Fruit fly (Drosophila melanogaster): Measurements from ENCODE around the gene bun.
A peak's percentile ranks its signal among the peaks of the same experiment; 100 is the strongest.

The bun gene

DNA sequence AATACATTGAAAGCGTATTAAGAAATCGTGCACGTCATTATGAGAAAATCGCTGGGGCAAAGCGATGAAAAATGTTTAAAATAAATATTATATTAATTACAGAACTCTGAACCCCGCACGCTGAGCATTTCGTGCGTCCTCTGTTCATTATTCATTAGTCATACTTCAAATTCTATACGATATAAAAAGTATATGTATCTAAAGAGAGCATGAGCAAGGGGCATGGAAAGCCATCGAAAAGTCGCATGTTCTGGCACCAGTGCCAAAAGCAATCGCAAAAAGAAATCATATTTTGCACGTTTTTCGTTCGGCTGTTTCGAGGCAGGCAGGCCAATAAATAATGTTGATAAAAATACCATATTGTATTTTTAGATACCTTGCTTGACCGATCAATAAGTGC, 87.2 kb downstream of the bun start:
- TF ChIP-seq CG34367 (tag; optimal IDR thresholded peaks at IDR 0.05): no peak
- TF ChIP-seq Ets98B (GFP tag; IDR thresholded peaks at IDR 0.05): no peak
- TF ChIP-seq CG15710 (tag; optimal IDR thresholded peaks at IDR 0.05): no peak
- TF ChIP-seq CG32121 (GFP tag; IDR thresholded peaks at IDR 0.05): no peak
- no peak for TF ChIP-seq CG17806 (tag; optimal IDR thresholded peaks at IDR 0.05)
- no peak for TF ChIP-seq gl (tag; optimal IDR thresholded peaks at IDR 0.05)
- TF ChIP-seq fd96Ca (GFP tag; IDR thresholded peaks at IDR 0.05): no peak
- no peak for TF ChIP-seq D1 (tag; optimal IDR thresholded peaks at IDR 0.05)

DNA sequence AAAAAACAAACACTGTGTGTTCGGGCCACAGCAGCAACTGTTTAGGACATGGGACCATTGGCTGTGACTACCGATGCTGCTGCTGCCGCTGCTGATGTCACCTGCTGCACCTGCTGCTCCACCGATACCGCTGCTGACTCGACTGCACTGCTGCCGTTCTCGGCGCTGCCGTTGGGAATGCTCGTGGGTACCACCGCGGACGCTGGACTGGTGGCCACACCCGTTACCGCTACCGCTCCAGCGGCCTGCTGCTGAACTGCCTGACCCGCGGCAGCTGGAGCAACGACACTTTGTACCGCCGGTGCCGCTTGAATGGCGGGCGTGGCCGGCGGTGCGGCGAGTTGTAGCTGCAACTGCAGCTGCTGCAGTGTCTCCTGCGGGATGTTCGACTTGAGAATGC, 88.7 kb downstream of the bun start:
- TF ChIP-seq CG4496 (GFP tag; IDR thresholded peaks at IDR 0.05) (no peak), CG13204 (GFP tag; optimal IDR thresholded peaks at IDR 0.05) (peak; percentile 3)

DNA sequence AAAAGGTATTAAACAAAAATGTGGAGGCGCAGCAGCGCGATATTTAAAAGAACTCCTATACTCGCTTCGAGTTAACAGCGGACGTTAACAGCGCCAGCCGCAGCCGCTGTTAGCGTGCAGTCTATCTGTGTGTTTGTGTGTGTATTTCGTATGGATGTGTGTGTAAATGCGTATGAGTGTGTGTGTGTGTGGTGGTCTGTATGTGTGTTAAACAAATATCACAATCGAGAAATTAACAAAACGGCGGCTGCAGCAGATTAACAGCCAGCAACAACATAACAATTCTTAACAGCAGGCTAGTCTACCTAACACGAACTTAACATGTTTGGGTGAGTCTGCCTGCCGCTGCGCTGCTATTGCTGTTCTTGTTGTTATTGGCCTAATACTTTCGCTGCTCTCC, 89.2 kb downstream of the bun start:
- TF ChIP-seq CG9948 (tag; optimal IDR thresholded peaks at IDR 0.05) (no peak), CG8301 (tag; optimal IDR thresholded peaks at IDR 0.05) (no peak), rn (GFP tag; IDR thresholded peaks at IDR 0.05) (no peak), CG32121 (GFP tag; IDR thresholded peaks at IDR 0.05) (no peak), CG4496 (GFP tag; IDR thresholded peaks at IDR 0.05) (no peak), D1 (tag; optimal IDR thresholded peaks at IDR 0.05) (no peak), CG10348 (GFP tag; IDR thresholded peaks at IDR 0.05) (no peak), EcR (GFP tag; optimal IDR thresholded peaks at IDR 0.05) (no peak), CG34367 (tag; optimal IDR thresholded peaks at IDR 0.05) (no peak), Pif1A (GFP tag; optimal IDR thresholded peaks at IDR 0.05) (no peak), CG14655 (GFP tag; optimal IDR thresholded peaks at IDR 0.05) (no peak), CG8159 (tag; optimal IDR thresholded peaks at IDR 0.05) (no peak), CG12605 (GFP tag; IDR thresholded peaks at IDR 0.05) (no peak)

DNA sequence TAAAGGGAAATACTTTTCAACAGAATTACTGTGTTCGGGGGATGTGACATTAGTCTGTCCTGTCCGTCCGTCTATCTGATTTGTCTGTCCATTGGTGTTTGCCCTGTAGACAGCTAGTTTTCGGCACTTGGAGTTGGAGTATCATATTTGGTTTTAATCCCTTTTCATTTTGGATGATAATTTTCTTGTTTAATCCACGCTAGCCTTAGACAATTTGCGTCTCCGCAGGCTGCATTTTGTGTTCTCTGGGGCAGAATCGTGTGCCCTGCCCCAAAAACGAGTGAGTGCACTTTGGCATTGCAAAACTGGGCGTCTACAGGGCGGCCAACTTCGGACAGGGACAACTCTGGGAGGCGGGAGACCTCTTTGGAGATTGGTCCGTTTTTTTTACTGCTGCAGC, 90.7 kb downstream of the bun start:
- TF ChIP-seq CG10348 (GFP tag; IDR thresholded peaks at IDR 0.05) (no peak), CG17806 (tag; optimal IDR thresholded peaks at IDR 0.05) (no peak), fd96Ca (GFP tag; IDR thresholded peaks at IDR 0.05) (no peak; the same call in 2 of the 3 replicates), rn (GFP tag; IDR thresholded peaks at IDR 0.05) (no peak), EcR (GFP tag; optimal IDR thresholded peaks at IDR 0.05) (no peak), CG8159 (tag; optimal IDR thresholded peaks at IDR 0.05) (no peak), CG9948 (tag; optimal IDR thresholded peaks at IDR 0.05) (no peak), Pif1B (GFP tag; optimal IDR thresholded peaks at IDR 0.05) (no peak), CG15710 (tag; optimal IDR thresholded peaks at IDR 0.05) (no peak), D1 (tag; optimal IDR thresholded peaks at IDR 0.05) (no peak), gl (tag; optimal IDR thresholded peaks at IDR 0.05) (no peak), Snoo (tag; optimal IDR thresholded peaks at IDR 0.05) (no peak)

DNA sequence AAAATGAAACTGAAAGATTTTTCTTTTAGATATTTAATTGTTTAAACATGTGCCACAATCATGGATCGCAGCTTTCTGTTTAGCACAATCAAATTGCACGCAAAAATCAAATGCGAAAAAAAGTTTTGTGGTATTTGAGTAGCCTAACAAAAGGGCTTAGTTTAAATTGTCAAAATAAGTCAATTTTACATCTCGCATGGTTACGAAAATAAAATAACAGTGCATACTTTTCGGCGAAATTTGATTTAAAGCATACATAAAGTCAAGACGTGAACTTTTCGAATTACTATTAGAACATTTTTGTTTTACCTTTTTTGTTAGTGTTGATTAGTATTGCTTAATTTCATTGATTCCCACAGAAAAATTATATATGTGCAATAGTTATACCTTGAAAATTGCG, 91.4 kb downstream of the bun start:
- TF ChIP-seq CG32121 (GFP tag; IDR thresholded peaks at IDR 0.05) (0 out of 2 replicates have a peak, but pooled peaks have one; percentile 15), D1 (tag; optimal IDR thresholded peaks at IDR 0.05) (peak; percentile 61), Pif1B (GFP tag; optimal IDR thresholded peaks at IDR 0.05) (no peak)

DNA sequence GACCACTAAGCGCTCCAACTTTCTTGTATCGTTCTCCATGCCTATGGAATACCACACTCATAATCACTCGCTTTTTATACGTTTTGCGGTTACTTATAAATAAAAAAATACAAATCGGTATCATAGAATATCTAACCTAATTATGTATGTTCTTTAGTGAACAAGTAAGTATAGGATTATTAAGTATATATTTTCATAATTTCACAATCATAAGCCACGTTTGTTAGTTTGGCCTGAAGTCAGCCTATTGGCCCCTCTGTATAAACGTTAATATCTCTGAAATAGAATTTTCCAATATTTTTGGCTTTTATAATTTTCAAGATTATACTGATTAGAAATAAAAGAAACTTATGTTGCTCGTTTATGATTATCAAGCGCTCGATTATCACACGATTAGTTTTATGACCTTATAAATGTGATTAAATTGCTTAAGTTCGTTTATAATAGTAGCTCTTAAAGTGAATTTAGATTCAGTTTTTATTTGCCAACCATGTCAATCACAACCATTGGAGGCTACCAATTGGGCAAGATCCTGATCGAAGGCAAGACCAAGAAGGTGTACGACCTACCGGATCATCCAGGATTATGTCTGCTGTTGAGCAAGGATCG, 93.1 kb downstream of the bun start, which contains the start of gene CG5418:
CG5418 (minus strand) TSS at position 51 of the 609 bp plus-strand sequence.
- TF ChIP-seq EcR (GFP tag; optimal IDR thresholded peaks at IDR 0.05) (no peak), D1 (tag; optimal IDR thresholded peaks at IDR 0.05) (no peak), Pif1A (GFP tag; optimal IDR thresholded peaks at IDR 0.05) (no peak), Pif1B (GFP tag; optimal IDR thresholded peaks at IDR 0.05) (no peak), CG17806 (tag; optimal IDR thresholded peaks at IDR 0.05) (no peak), CG8159 (tag; optimal IDR thresholded peaks at IDR 0.05) (no peak), CG15710 (tag; optimal IDR thresholded peaks at IDR 0.05) (no peak), CG10348 (GFP tag; IDR thresholded peaks at IDR 0.05) (no peak), CG4496 (GFP tag; IDR thresholded peaks at IDR 0.05) (no peak), fd96Ca (GFP tag; IDR thresholded peaks at IDR 0.05) (no peak), rn (GFP tag; IDR thresholded peaks at IDR 0.05) (no peak), Snoo (tag; optimal IDR thresholded peaks at IDR 0.05) (no peak), gl (tag; optimal IDR thresholded peaks at IDR 0.05) (no peak), CG34367 (tag; optimal IDR thresholded peaks at IDR 0.05) (no peak), CG9948 (tag; optimal IDR thresholded peaks at IDR 0.05) (no peak), CG32121 (GFP tag; IDR thresholded peaks at IDR 0.05) (no peak)

DNA sequence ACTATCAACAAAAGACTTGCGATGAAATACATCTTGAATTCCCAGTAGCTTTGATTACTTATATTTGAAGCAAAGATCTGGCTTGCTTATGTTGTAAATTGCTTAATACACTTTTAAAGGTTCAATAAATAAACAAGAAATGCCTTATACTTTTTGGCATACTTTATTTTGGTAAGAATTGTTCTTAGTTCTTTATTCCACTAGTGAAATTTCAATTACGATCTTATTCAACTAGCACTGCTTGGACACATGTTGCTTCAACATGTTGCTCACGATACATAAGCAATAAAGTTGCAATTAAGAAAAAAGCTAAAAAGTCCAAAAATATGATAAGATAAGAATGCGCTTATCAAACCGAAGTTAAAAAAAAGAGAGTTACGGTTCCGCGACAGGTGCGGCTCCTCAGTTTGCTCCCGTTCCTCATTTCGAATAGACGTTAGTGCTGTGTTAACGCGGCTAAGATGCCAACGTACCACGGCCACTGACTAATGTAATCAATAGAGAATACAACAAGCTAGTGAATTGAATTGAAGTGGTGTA, 98.3 kb downstream of the bun start, which contains the start of the genes CG5421 and Oatp33Eb:
CG5421 (minus strand) TSS at position 51 of the 540 bp plus-strand sequence.
Oatp33Eb (plus strand) TSS at position 403 of the 540 bp plus-strand sequence.
- TF ChIP-seq Ets98B (GFP tag; IDR thresholded peaks at IDR 0.05) (no peak; the same call in 1 of the 2 replicates), CG9948 (tag; optimal IDR thresholded peaks at IDR 0.05) (no peak), CG34367 (tag; optimal IDR thresholded peaks at IDR 0.05) (no peak), Pif1A (GFP tag; optimal IDR thresholded peaks at IDR 0.05) (no peak), CG13204 (GFP tag; optimal IDR thresholded peaks at IDR 0.05) (no peak), CG14655 (GFP tag; optimal IDR thresholded peaks at IDR 0.05) (no peak)
